Worm (Caenorhabditis elegans) whole organism, midembryonic: ENCODE measurements around the gene sqd-1.
A peak's percentile ranks its signal among the peaks of the same experiment; 100 is the strongest.

ENCODE experiments used
- cog-1 ChIP-seq: sonication (generic microtip); optimal IDR thresholded peaks from 2 replicates; lab custom pipeline; 2016; ENCODE audit warnings: missing genetic modification characterization, missing compliant biosample characterization
- flt-1 ChIP-seq: fragments of 200-800 bp; sonication (Bioruptor generic); IDR thresholded peaks from 2 replicates; pipeline ENCODE4 v1.3.6; 2022; ENCODE audit warnings: missing genetic modification characterization, missing compliant biosample characterization
- klf-2 ChIP-seq: fragments of 200-800 bp; sonication (Bioruptor generic); conservative IDR thresholded peaks from 2 replicates; pipeline ENCODE4 v1.3.6; 2022; ENCODE audit warnings: missing genetic modification reagents, missing genetic modification characterization, missing compliant biosample characterization
- tab-1 ChIP-seq: fragments of 200-800 bp; sonication (Bioruptor generic); IDR thresholded peaks from 2 replicates; pipeline ENCODE4 v1.3.6; 2022; ENCODE audit warnings: missing genetic modification characterization, missing compliant biosample characterization
- ztf-23 ChIP-seq: fragments of 200-800 bp; sonication (Bioruptor generic); IDR thresholded peaks from 2 replicates; pipeline ENCODE4 v1.3.6; 2022; ENCODE audit warnings: missing genetic modification reagents, missing genetic modification characterization, missing compliant biosample characterization

DNA sequence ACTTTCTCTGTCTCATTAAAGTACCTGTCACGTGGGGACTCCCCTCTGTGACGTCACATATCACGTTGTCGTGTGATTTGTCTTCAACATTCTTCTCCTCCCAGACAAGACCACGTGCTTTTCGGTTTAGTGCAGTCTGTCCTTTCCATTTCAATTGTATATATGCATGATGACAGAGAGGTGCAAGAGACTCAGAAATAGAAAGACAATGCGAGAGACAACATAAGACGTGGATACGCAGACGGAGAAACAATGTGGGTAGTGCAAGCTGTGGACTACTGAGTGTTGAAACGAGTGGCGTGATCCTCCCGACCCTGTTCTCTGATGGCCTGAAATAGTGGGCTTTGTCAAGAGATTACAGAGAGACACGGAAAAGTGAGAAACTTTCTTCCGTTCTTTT is 12.8 kb downstream of the sqd-1 start:
- no peak for TF ChIP-seq tab-1
- peak; percentile 44 for TF ChIP-seq cog-1 (tag; lab: Kevin White, UChicago)
- no peak; the same call in 1 of the 2 replicates for TF ChIP-seq ztf-23
- 0 out of 2 replicates have a peak, but pooled peaks have one; percentile 50 for TF ChIP-seq flt-1 (GFP tag; lab: Robert Waterston, UW)
- no peak for TF ChIP-seq klf-2 (GFP tag; lab: Robert Waterston, UW)
